Fruit fly (Drosophila melanogaster) whole organism, prepupa: Measurements from ENCODE around the gene CG4911.

Source experiments
- CG10631 ChIP-seq: fragments of 200-800 bp; sonication (Bioruptor generic); optimal IDR thresholded peaks from 2 replicates; lab custom pipeline; 2016; ENCODE audit warnings: missing biosample characterization, missing genetic modification characterization
- CG10669 ChIP-seq: fragments of 200-800 bp; sonication (Bioruptor generic); optimal IDR thresholded peaks from 3 replicates; lab custom pipeline; 2018; ENCODE audit warnings: missing biosample characterization, mild to moderate bottlenecking, missing genetic modification characterization, moderate library complexity
- CG11762 ChIP-seq: fragments of 200-800 bp; sonication (Bioruptor generic); optimal IDR thresholded peaks from 3 replicates; lab custom pipeline; 2016; ENCODE audit warnings: missing biosample characterization, missing genetic modification characterization; ENCODE audit not compliant: insufficient read depth
- CG15336 ChIP-seq: fragments of 200-800 bp; sonication (Bioruptor generic); IDR thresholded peaks from 2 replicates; pipeline ENCODE4 v1.3.6; 2022; ENCODE audit warnings: missing biosample characterization, missing genetic modification characterization
- CG1621 ChIP-seq: fragments of 200-800 bp; sonication (Bioruptor generic); optimal IDR thresholded peaks from 3 replicates; lab custom pipeline; 2018; ENCODE audit warnings: missing biosample characterization, mild to moderate bottlenecking, missing genetic modification characterization
- CG16779 ChIP-seq: fragments of 200-800 bp; sonication (Bioruptor generic); optimal IDR thresholded peaks from 3 replicates; lab custom pipeline; 2017; ENCODE audit warnings: missing biosample characterization, mild to moderate bottlenecking, missing genetic modification characterization
- CG3032 ChIP-seq: fragments of 200-800 bp; optimal IDR thresholded peaks from 2 replicates; lab custom pipeline; 2019; ENCODE audit warnings: missing biosample characterization, mild to moderate bottlenecking, missing genetic modification characterization, moderate library complexity
- CG32006 ChIP-seq: fragments of 200-800 bp; sonication (Bioruptor generic); optimal IDR thresholded peaks from 3 replicates; lab custom pipeline; 2017; ENCODE audit warnings: missing biosample characterization, mild to moderate bottlenecking, missing genetic modification characterization
- CG3919 ChIP-seq: fragments of 200-800 bp; sonication (Bioruptor generic); optimal IDR thresholded peaks from 3 replicates; lab custom pipeline; 2016; ENCODE audit warnings: missing biosample characterization, missing genetic modification characterization
- CG4318 ChIP-seq: fragments of 200-800 bp; sonication (Bioruptor generic); optimal IDR thresholded peaks from 3 replicates; lab custom pipeline; 2017; ENCODE audit warnings: missing biosample characterization, mild to moderate bottlenecking, missing genetic modification characterization
- CG6276 ChIP-seq: fragments of 200-800 bp; sonication (Bioruptor generic); optimal IDR thresholded peaks from 2 replicates; lab custom pipeline; 2017; ENCODE audit warnings: missing biosample characterization, mild to moderate bottlenecking, missing genetic modification characterization
- CG6808 ChIP-seq: fragments of 200-800 bp; sonication (Bioruptor generic); optimal IDR thresholded peaks from 3 replicates; lab custom pipeline; 2017; ENCODE audit warnings: missing biosample characterization, missing genetic modification characterization, mild to moderate bottlenecking, moderate library complexity, missing genetic modification reagents
- CG7368 ChIP-seq: fragments of 200-800 bp; sonication (Bioruptor generic); optimal IDR thresholded peaks from 3 replicates; lab custom pipeline; 2016; ENCODE audit warnings: missing biosample characterization, missing genetic modification characterization
- CG8119 ChIP-seq: fragments of 200-800 bp; sonication (Bioruptor generic); IDR thresholded peaks from 3 replicates; pipeline ENCODE4 v1.3.6; 2022; ENCODE audit warnings: missing biosample characterization, missing genetic modification characterization
- CG8632 ChIP-seq: fragments of 200-800 bp; sonication (Bioruptor generic); optimal IDR thresholded peaks from 3 replicates; lab custom pipeline; 2016; ENCODE audit warnings: missing biosample characterization, missing genetic modification characterization
- CG9139 ChIP-seq: fragments of 200-800 bp; sonication (Bioruptor generic); optimal IDR thresholded peaks from 3 replicates; lab custom pipeline; 2017; ENCODE audit warnings: missing biosample characterization, mild to moderate bottlenecking, missing genetic modification characterization
- Eip78C ChIP-seq: fragments of 200-800 bp; sonication (Bioruptor generic); peaks from one replicate; lab custom pipeline; 2016; ENCODE audit warnings: missing biosample characterization, missing genetic modification characterization
- Eip93F ChIP-seq: fragments of 200-800 bp; sonication (Bioruptor generic); optimal IDR thresholded peaks from 2 replicates; lab custom pipeline; 2016; ENCODE audit warnings: missing biosample characterization, mild to moderate bottlenecking, missing genetic modification characterization
- Ets96B ChIP-seq: fragments of 200-800 bp; optimal IDR thresholded peaks from 2 replicates; lab custom pipeline; 2019; ENCODE audit warnings: missing biosample characterization, mild to moderate bottlenecking, missing genetic modification characterization, moderate library complexity
- Gug ChIP-seq: fragments of 200-800 bp; sonication (Bioruptor generic); IDR thresholded peaks from 2 replicates; pipeline ENCODE4 v1.3.6; 2022; ENCODE audit warnings: missing biosample characterization, missing genetic modification characterization
- Hr39 ChIP-seq: fragments of 200-800 bp; sonication (Bioruptor generic); optimal IDR thresholded peaks from 2 replicates; lab custom pipeline; 2016; ENCODE audit warnings: missing biosample characterization, missing genetic modification characterization
- Hr4 ChIP-seq: fragments of 200-800 bp; sonication (Bioruptor generic); optimal IDR thresholded peaks from 3 replicates; lab custom pipeline; 2016; ENCODE audit warnings: missing biosample characterization, missing genetic modification characterization
- Met ChIP-seq: fragments of 200-800 bp; sonication (Bioruptor generic); optimal IDR thresholded peaks from 3 replicates; lab custom pipeline; 2016; ENCODE audit warnings: missing biosample characterization, missing genetic modification characterization
- OdsH ChIP-seq: fragments of 200-800 bp; sonication (Bioruptor generic); optimal IDR thresholded peaks from 3 replicates; lab custom pipeline; 2016; ENCODE audit warnings: missing biosample characterization, missing genetic modification characterization
- Smox ChIP-seq: fragments of 200-800 bp; sonication (Bioruptor generic); optimal IDR thresholded peaks from 3 replicates; lab custom pipeline; 2016; ENCODE audit warnings: missing biosample characterization, missing genetic modification characterization
- Sox15 ChIP-seq: fragments of 200-800 bp; sonication (Bioruptor generic); optimal IDR thresholded peaks from 3 replicates; lab custom pipeline; 2016; ENCODE audit warnings: missing biosample characterization, missing genetic modification characterization
- achi ChIP-seq: fragments of 200-800 bp; sonication (Bioruptor generic); optimal IDR thresholded peaks from 3 replicates; lab custom pipeline; 2016; ENCODE audit warnings: missing biosample characterization, missing genetic modification characterization
- acj6 ChIP-seq: fragments of 200-800 bp; sonication (Bioruptor generic); optimal IDR thresholded peaks from 3 replicates; lab custom pipeline; 2016; ENCODE audit warnings: missing biosample characterization, missing genetic modification characterization
- cyc ChIP-seq: fragments of 200-800 bp; sonication (Bioruptor generic); optimal IDR thresholded peaks from 3 replicates; lab custom pipeline; 2016; ENCODE audit warnings: missing biosample characterization, missing genetic modification characterization
- dac ChIP-seq: fragments of 200-800 bp; sonication (Bioruptor generic); optimal IDR thresholded peaks from 2 replicates; lab custom pipeline; 2017; ENCODE audit warnings: missing biosample characterization, mild to moderate bottlenecking, missing genetic modification characterization
- eg ChIP-seq: fragments of 200-800 bp; sonication (Bioruptor generic); IDR thresholded peaks from 3 replicates; pipeline ENCODE4 v1.3.6; 2022; ENCODE audit warnings: missing biosample characterization, missing genetic modification characterization
- esn ChIP-seq: fragments of 200-800 bp; sonication (Bioruptor generic); optimal IDR thresholded peaks from 2 replicates; lab custom pipeline; 2016; ENCODE audit warnings: missing biosample characterization, mild to moderate bottlenecking, missing genetic modification characterization, moderate library complexity
- fd59A ChIP-seq: fragments of 200-800 bp; sonication (Bioruptor generic); optimal IDR thresholded peaks from 2 replicates; lab custom pipeline; 2017; ENCODE audit warnings: missing biosample characterization, mild to moderate bottlenecking, missing genetic modification characterization, missing genetic modification reagents
- fkh ChIP-seq: fragments of 200-800 bp; sonication (Bioruptor generic); optimal IDR thresholded peaks from 3 replicates; lab custom pipeline; 2017; ENCODE audit warnings: missing biosample characterization, mild to moderate bottlenecking, missing genetic modification characterization, moderate library complexity
- net ChIP-seq: fragments of 200-800 bp; sonication (Bioruptor generic); optimal IDR thresholded peaks from 3 replicates; lab custom pipeline; 2016; ENCODE audit warnings: missing biosample characterization, missing genetic modification characterization
- pdm3 ChIP-seq: fragments of 200-800 bp; sonication (Bioruptor generic); optimal IDR thresholded peaks from 3 replicates; lab custom pipeline; 2016; ENCODE audit warnings: missing biosample characterization, missing genetic modification characterization
- salr ChIP-seq, 2 experiments: fragments of 200-800 bp; sonication (Bioruptor generic); optimal IDR thresholded peaks; 3 replicates each; lab custom pipeline; 2016 to 2018; ENCODE audit warnings: missing biosample characterization in 2 of 2, missing genetic modification characterization in 2 of 2, mild to moderate bottlenecking in 1 of 2
- spab ChIP-seq: fragments of 200-800 bp; sonication (Bioruptor generic); optimal IDR thresholded peaks from 2 replicates; lab custom pipeline; 2017; ENCODE audit warnings: missing biosample characterization, mild to moderate bottlenecking, missing genetic modification characterization, missing genetic modification reagents
- topi ChIP-seq: fragments of 200-800 bp; sonication (Bioruptor generic); optimal IDR thresholded peaks from 3 replicates; lab custom pipeline; 2016; ENCODE audit warnings: missing biosample characterization, missing genetic modification characterization

Gene CG4911

DNA sequence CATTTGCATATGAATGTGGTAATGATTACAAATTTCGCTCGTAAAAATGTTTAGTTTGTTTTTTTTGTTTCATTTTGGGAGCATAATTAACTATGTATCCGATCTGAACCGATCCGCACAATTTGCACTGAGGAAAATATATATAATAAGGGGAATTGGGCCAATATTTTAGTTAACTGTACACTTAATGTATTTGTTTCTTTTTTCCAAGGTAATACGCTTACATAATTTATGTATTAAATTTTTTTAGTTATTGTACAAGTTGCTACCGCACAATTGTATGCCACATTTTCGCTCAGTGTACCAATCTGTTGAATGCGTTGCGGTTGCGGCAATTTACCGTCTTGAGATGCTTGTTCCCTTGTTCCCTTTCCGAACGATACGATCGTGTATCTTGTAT lies 46.9 kb downstream of the CG4911 start (continued):
- TF ChIP-seq CG6808 (GFP tag; lab: Kevin White, UChicago): no peak
- TF ChIP-seq OdsH: peak; percentile 22
- TF ChIP-seq CG32006 (GFP tag; lab: Kevin White, UChicago): peak; percentile 4
- no peak for TF ChIP-seq cyc (GFP tag; lab: Kevin White, UChicago)
- TF ChIP-seq CG3919 (GFP tag; lab: Kevin White, UChicago): peak; percentile 33
- TF ChIP-seq Ets96B: peak; percentile 15
- TF ChIP-seq dac (GFP tag; lab: Kevin White, UChicago): no peak
- no peak for TF ChIP-seq achi (GFP tag; lab: Kevin White, UChicago)
- no peak for TF ChIP-seq CG15336 (GFP tag; lab: Robert Waterston, UW)
- no peak for TF ChIP-seq eg
- TF ChIP-seq CG9139 (GFP tag; lab: Kevin White, UChicago): no peak
- no peak for TF ChIP-seq CG4318
- TF ChIP-seq pdm3 (GFP tag; lab: Kevin White, UChicago): peak; percentile 16
- TF ChIP-seq Gug (GFP tag; lab: Robert Waterston, UW): no peak
- TF ChIP-seq CG1621: no peak
- no peak for TF ChIP-seq CG11762 (GFP tag; lab: Kevin White, UChicago)
- TF ChIP-seq topi (GFP tag; lab: Kevin White, UChicago): no peak
- TF ChIP-seq esn: no peak
- TF ChIP-seq Eip78C (GFP tag; lab: Kevin White, UChicago): peak; percentile 82
- TF ChIP-seq CG16779 (tag; lab: Kevin White, UChicago): no peak
- TF ChIP-seq Smox (GFP tag; lab: Kevin White, UChicago): no peak
- TF ChIP-seq Met: no peak
- TF ChIP-seq CG8119 (GFP tag; lab: Robert Waterston, UW): no peak
- TF ChIP-seq Eip93F (GFP tag; lab: Kevin White, UChicago): no peak
- TF ChIP-seq spab: no peak
- no peak for TF ChIP-seq CG7368
- peak; percentile 11 for TF ChIP-seq CG10631 (GFP tag; lab: Kevin White, UChicago)
- TF ChIP-seq net (GFP tag; lab: Kevin White, UChicago): no peak
- no peak for TF ChIP-seq salr (GFP tag; optimal IDR thresholded peaks at IDR 0.05; lab: Kevin White, UChicago)
- TF ChIP-seq Hr4 (GFP tag; lab: Kevin White, UChicago): no peak

DNA sequence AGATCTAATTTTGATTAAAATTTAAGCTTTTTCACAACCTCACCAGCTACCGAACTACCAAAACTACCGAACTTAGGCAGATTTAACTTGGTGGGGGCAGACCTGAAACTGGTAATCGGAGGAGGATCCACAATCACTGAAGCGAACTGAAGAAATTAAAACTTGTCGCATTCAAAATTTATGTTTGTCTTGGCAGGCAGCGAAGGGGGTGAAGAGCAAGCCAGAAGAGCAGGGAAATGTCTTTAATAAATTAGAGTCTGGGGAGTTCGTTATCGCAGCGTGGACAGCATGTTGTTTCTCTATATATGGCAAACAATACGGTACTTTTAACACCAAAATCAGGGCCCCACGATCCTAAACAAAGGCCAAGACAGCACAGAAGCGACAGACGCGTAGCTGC lies 47.4 kb downstream of the CG4911 start:
- no peak for TF ChIP-seq achi (GFP tag; lab: Kevin White, UChicago)
- no peak for TF ChIP-seq acj6 (GFP tag; lab: Kevin White, UChicago)
- TF ChIP-seq CG3919 (GFP tag; lab: Kevin White, UChicago): no peak
- no peak for TF ChIP-seq salr (GFP tag; optimal IDR thresholded peaks at IDR 0.05; lab: Kevin White, UChicago)
- no peak for TF ChIP-seq CG8632 (GFP tag; lab: Kevin White, UChicago)
- TF ChIP-seq fd59A: no peak
- no peak for TF ChIP-seq Sox15 (GFP tag; lab: Kevin White, UChicago)
- TF ChIP-seq CG4318: no peak
- no peak for TF ChIP-seq Hr39 (GFP tag; lab: Kevin White, UChicago)
- no peak for TF ChIP-seq CG32006 (GFP tag; lab: Kevin White, UChicago)
- TF ChIP-seq CG10669 (GFP tag; lab: Kevin White, UChicago): no peak
- TF ChIP-seq CG6276 (GFP tag; lab: Kevin White, UChicago): no peak
- no peak for TF ChIP-seq CG6808 (GFP tag; lab: Kevin White, UChicago)

DNA sequence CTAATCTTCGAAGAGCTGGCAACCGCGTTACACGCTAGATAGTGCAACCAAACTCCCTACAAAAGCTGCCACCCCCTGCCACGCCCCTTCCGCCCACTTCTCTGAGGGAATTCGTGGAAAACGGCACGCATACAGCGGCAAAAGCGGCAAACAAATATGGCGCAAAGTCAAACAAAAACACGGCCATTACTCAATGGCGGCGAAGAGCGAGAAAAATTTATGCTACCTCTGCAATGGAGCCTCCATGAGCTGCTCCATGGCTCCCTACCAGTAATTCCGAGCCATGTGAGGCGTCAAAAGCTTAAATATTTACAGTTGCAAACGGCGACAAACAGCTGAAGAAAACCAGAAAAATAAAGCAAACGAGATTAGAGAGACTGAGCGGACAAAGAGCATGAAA lies 47.8 kb downstream of the CG4911 start:
- TF ChIP-seq CG3032 (tag; lab: Kevin White, UChicago) (no peak), fkh (GFP tag; lab: Kevin White, UChicago) (peak; percentile 76)
